Fruit fly (Drosophila melanogaster) whole organism, embryonic: ENCODE results near the gene CG43407.
A peak's percentile ranks its signal among the peaks of the same experiment; 100 is the strongest.

ENCODE experiments used
- Atf6 ChIP-seq: fragments of 200-800 bp; sonication (Bioruptor generic); IDR thresholded peaks from 2 replicates; pipeline ENCODE4 v1.3.6; 2022; ENCODE audit warnings: missing biosample characterization, missing genetic modification characterization
- Awh ChIP-seq: fragments of 200-800 bp; sonication (Bioruptor generic); IDR thresholded peaks from 2 replicates; pipeline ENCODE4, ENCODE4 v1.3.6; 2022; ENCODE audit warnings: missing biosample characterization, missing genetic modification characterization
- Blimp-1 ChIP-seq: fragments of 200-800 bp; sonication (Bioruptor generic); optimal IDR thresholded peaks from 3 replicates; lab custom pipeline; 2018; ENCODE audit warnings: missing biosample characterization, missing genetic modification characterization, mild to moderate bottlenecking, moderate library complexity, missing genetic modification reagents
- CG10543 ChIP-seq: fragments of 200-800 bp; sonication (Bioruptor generic); optimal IDR thresholded peaks from 3 replicates; lab custom pipeline; 2017; ENCODE audit warnings: missing biosample characterization, mild to moderate bottlenecking, missing genetic modification characterization, moderate library complexity
- CG10565 ChIP-seq: fragments of 200-800 bp; sonication (Bioruptor generic); optimal IDR thresholded peaks from 3 replicates; lab custom pipeline; 2016; ENCODE audit warnings: missing biosample characterization, mild to moderate bottlenecking, missing genetic modification characterization
- CG11504 ChIP-seq: fragments of 200-800 bp; sonication (Bioruptor generic); optimal IDR thresholded peaks from 3 replicates; lab custom pipeline; 2019; ENCODE audit warnings: missing biosample characterization, mild to moderate bottlenecking, missing genetic modification characterization, moderate library complexity
- CG15514 ChIP-seq: fragments of 200-800 bp; sonication (Bioruptor generic); optimal IDR thresholded peaks from 3 replicates; lab custom pipeline; 2017; ENCODE audit warnings: missing biosample characterization, missing genetic modification characterization, mild to moderate bottlenecking, moderate library complexity, missing genetic modification reagents
- CG15696 ChIP-seq: fragments of 200-800 bp; sonication (Bioruptor generic); optimal IDR thresholded peaks from 2 replicates; lab custom pipeline; 2019; ENCODE audit warnings: missing biosample characterization, mild to moderate bottlenecking, missing genetic modification characterization, moderate library complexity
- CG17385 ChIP-seq: fragments of 200-800 bp; sonication (Bioruptor generic); optimal IDR thresholded peaks from 3 replicates; lab custom pipeline; 2018; ENCODE audit warnings: missing biosample characterization, mild to moderate bottlenecking, missing genetic modification characterization
- CG2202 ChIP-seq: fragments of 200-800 bp; sonication (Bioruptor generic); optimal IDR thresholded peaks from 2 replicates; lab custom pipeline; 2018; ENCODE audit warnings: missing biosample characterization, mild to moderate bottlenecking, missing genetic modification characterization
- CG3163 ChIP-seq: fragments of 200-800 bp; sonication (Bioruptor generic); optimal IDR thresholded peaks from 3 replicates; lab custom pipeline; 2016; ENCODE audit warnings: missing biosample characterization, missing genetic modification characterization
- CG43689 ChIP-seq: fragments of 200-800 bp; sonication (Bioruptor generic); IDR thresholded peaks from 2 replicates; pipeline ENCODE4 v1.3.6; 2022; ENCODE audit warnings: missing biosample characterization, missing genetic modification characterization
- CG6654 ChIP-seq: fragments of 200-800 bp; sonication (Bioruptor generic); optimal IDR thresholded peaks from 2 replicates; lab custom pipeline; 2017; ENCODE audit warnings: missing biosample characterization, mild to moderate bottlenecking, missing genetic modification characterization
- CG6683 ChIP-seq: fragments of 200-800 bp; sonication (Bioruptor generic); optimal IDR thresholded peaks from 2 replicates; lab custom pipeline; 2017; ENCODE audit warnings: missing biosample characterization, mild to moderate bottlenecking, missing genetic modification characterization, missing genetic modification reagents
- CG8290 ChIP-seq, 3 experiments: fragments of 200-800 bp; sonication (Bioruptor generic); optimal IDR thresholded peaks; 2 replicates each; lab custom pipeline; 2016 to 2019; ENCODE audit warnings: missing biosample characterization in 3 of 3, missing genetic modification characterization in 3 of 3, mild to moderate bottlenecking in 2 of 3, moderate library complexity in 1 of 3
- CG8944 ChIP-seq: fragments of 200-800 bp; sonication (Bioruptor generic); optimal IDR thresholded peaks from 3 replicates; lab custom pipeline; 2016; ENCODE audit warnings: missing biosample characterization, missing genetic modification characterization
- Deaf1 ChIP-seq: fragments of 200-800 bp; optimal IDR thresholded peaks from 3 replicates; lab custom pipeline; 2019; ENCODE audit warnings: missing biosample characterization, mild to moderate bottlenecking, missing genetic modification characterization, moderate library complexity
- Dip3 ChIP-seq: fragments of 200-800 bp; sonication (Bioruptor generic); optimal IDR thresholded peaks from 3 replicates; lab custom pipeline; 2016; ENCODE audit warnings: missing biosample characterization, missing genetic modification characterization
- Drgx ChIP-seq: fragments of 200-800 bp; sonication (Bioruptor generic); IDR thresholded peaks from 2 replicates; pipeline ENCODE4 v1.3.6; 2022; ENCODE audit warnings: missing biosample characterization, missing genetic modification characterization
- Fer1 ChIP-seq: fragments of 200-800 bp; sonication (Bioruptor generic); optimal IDR thresholded peaks from 2 replicates; lab custom pipeline; 2017; ENCODE audit warnings: missing biosample characterization, mild to moderate bottlenecking, missing genetic modification characterization
- HLH3B ChIP-seq: fragments of 200-800 bp; sonication (Bioruptor generic); IDR thresholded peaks from 2 replicates; pipeline ENCODE4 v1.3.6; 2022; ENCODE audit warnings: missing biosample characterization, missing genetic modification characterization
- HLHmδ ChIP-seq: fragments of 200-800 bp; sonication (Bioruptor generic); optimal IDR thresholded peaks from 2 replicates; lab custom pipeline; 2018; ENCODE audit warnings: missing biosample characterization, mild to moderate bottlenecking, missing genetic modification characterization, moderate library complexity
- HmgZ ChIP-seq: fragments of 200-800 bp; sonication (Bioruptor generic); optimal IDR thresholded peaks from 2 replicates; lab custom pipeline; 2018; ENCODE audit warnings: missing biosample characterization, mild to moderate bottlenecking, missing genetic modification characterization
- Jarid2 ChIP-seq: fragments of 200-800 bp; sonication (Bioruptor generic); optimal IDR thresholded peaks from 3 replicates; lab custom pipeline; 2017; ENCODE audit warnings: mild to moderate bottlenecking, missing biosample characterization, missing genetic modification reagents, missing genetic modification characterization
- Myb ChIP-seq: fragments of 200-800 bp; sonication (Bioruptor generic); optimal IDR thresholded peaks from 2 replicates; lab custom pipeline; 2016; ENCODE audit warnings: missing biosample characterization, missing genetic modification characterization
- Nf-YC ChIP-seq: fragments of 200-800 bp; optimal IDR thresholded peaks from 3 replicates; lab custom pipeline; 2019; ENCODE audit warnings: missing biosample characterization, mild to moderate bottlenecking, missing genetic modification characterization, moderate library complexity
- Scr ChIP-seq: fragments of 200-800 bp; sonication (Bioruptor generic); IDR thresholded peaks from 2 replicates; pipeline ENCODE4 v1.3.6; 2022; ENCODE audit warnings: missing biosample characterization, missing genetic modification characterization; ENCODE audit not compliant: partially characterized antibody
- Sry-β ChIP-seq: fragments of 200-800 bp; sonication (Bioruptor generic); optimal IDR thresholded peaks from 2 replicates; lab custom pipeline; 2018; ENCODE audit warnings: missing biosample characterization, mild to moderate bottlenecking, missing genetic modification characterization, moderate library complexity
- abd-A ChIP-seq: fragments of 200-800 bp; sonication (Bioruptor generic); optimal IDR thresholded peaks from 3 replicates; lab custom pipeline; 2019; ENCODE audit warnings: missing biosample characterization, mild to moderate bottlenecking, missing genetic modification characterization, moderate library complexity
- ase ChIP-seq: fragments of 200-800 bp; sonication (Bioruptor generic); IDR thresholded peaks from 3 replicates; pipeline ENCODE4 v1.3.6; 2022; ENCODE audit warnings: missing biosample characterization, missing genetic modification characterization
- bsh ChIP-seq, 2 experiments: fragments of 200-800 bp; sonication (Bioruptor generic); optimal IDR thresholded peaks; 2 replicates each; lab custom pipeline; 2017 to 2018; ENCODE audit warnings: mild to moderate bottlenecking in 2 of 2, missing biosample characterization in 2 of 2, missing genetic modification characterization in 2 of 2, moderate library complexity in 1 of 2
- caup ChIP-seq: fragments of 200-800 bp; sonication (Bioruptor generic); optimal IDR thresholded peaks from 3 replicates; lab custom pipeline; 2017; ENCODE audit warnings: missing biosample characterization, mild to moderate bottlenecking, missing genetic modification characterization, moderate library complexity; ENCODE audit not compliant: severe bottlenecking
- chm ChIP-seq: fragments of 200-800 bp; sonication (Bioruptor generic); IDR thresholded peaks from 2 replicates; pipeline ENCODE4 v1.3.6; 2022; ENCODE audit warnings: missing biosample characterization, missing genetic modification characterization
- cwo ChIP-seq: fragments of 200-800 bp; sonication (Bioruptor generic); optimal IDR thresholded peaks from 3 replicates; lab custom pipeline; 2017; ENCODE audit warnings: missing biosample characterization, missing genetic modification characterization, mild to moderate bottlenecking, moderate library complexity, missing genetic modification reagents
- dysf ChIP-seq: fragments of 200-800 bp; sonication (Bioruptor generic); IDR thresholded peaks from 3 replicates; pipeline ENCODE4 v1.3.6; 2022; ENCODE audit warnings: missing biosample characterization, missing genetic modification characterization
- fu2 ChIP-seq: fragments of 200-800 bp; sonication (Bioruptor generic); optimal IDR thresholded peaks from 2 replicates; lab custom pipeline; 2016; ENCODE audit warnings: missing biosample characterization, missing genetic modification characterization
- hb ChIP-seq: fragments of 200-800 bp; sonication (Bioruptor generic); IDR thresholded peaks from 3 replicates; pipeline ENCODE4 v1.3.6; 2022; ENCODE audit warnings: missing biosample characterization, missing genetic modification characterization; ENCODE audit not compliant: partially characterized antibody
- nerfin-2 ChIP-seq: fragments of 200-800 bp; sonication (Bioruptor generic); IDR thresholded peaks from 2 replicates; pipeline ENCODE4 v1.3.6; 2022; ENCODE audit warnings: missing biosample characterization, missing genetic modification characterization; ENCODE audit not compliant: partially characterized antibody
- odd ChIP-seq: fragments of 200-800 bp; sonication (Bioruptor generic); optimal IDR thresholded peaks from 2 replicates; lab custom pipeline; 2017; ENCODE audit warnings: missing biosample characterization, mild to moderate bottlenecking, missing genetic modification characterization
- otp ChIP-seq: fragments of 200-800 bp; sonication (Bioruptor generic); IDR thresholded peaks from 3 replicates; pipeline ENCODE4, ENCODE4 v1.3.6; 2022; ENCODE audit warnings: missing biosample characterization, missing genetic modification characterization
- pan ChIP-seq, 4 experiments: fragments of >200 bp in 3 of 4; fragments of 200-800 bp in 1 of 4; sonication (Bioruptor generic) in 1 of 4; optimal IDR thresholded peaks in 3 of 4; IDR thresholded peaks in 1 of 4; 2 replicates each; pipeline versions ENCODE4 v1.3.6 to Lab custom; 2017 to 2022; ENCODE audit warnings: missing biosample characterization in 2 of 4, missing genetic modification characterization in 2 of 4, mixed read lengths in 1 of 4
- psq ChIP-seq: fragments of 200-800 bp; sonication (Bioruptor generic); optimal IDR thresholded peaks from 2 replicates; lab custom pipeline; 2017; ENCODE audit warnings: missing biosample characterization, missing genetic modification characterization
- rib ChIP-seq: fragments of 200-800 bp; sonication (Bioruptor generic); IDR thresholded peaks from 2 replicates; pipeline ENCODE4 v1.3.6; 2022; ENCODE audit warnings: missing biosample characterization, missing genetic modification characterization
- slbo ChIP-seq: fragments of 200-800 bp; sonication (Bioruptor generic); IDR thresholded peaks from 2 replicates; pipeline ENCODE4 v1.3.6; 2022; ENCODE audit warnings: missing biosample characterization, missing genetic modification characterization
- sob ChIP-seq: fragments of 200-800 bp; sonication (Bioruptor generic); IDR thresholded peaks from 2 replicates; pipeline ENCODE4 v1.3.6; 2022; ENCODE audit warnings: missing biosample characterization, missing genetic modification characterization
- trem ChIP-seq: fragments of 200-800 bp; optimal IDR thresholded peaks from 3 replicates; lab custom pipeline; 2019; ENCODE audit warnings: missing biosample characterization, mild to moderate bottlenecking, missing genetic modification characterization, moderate library complexity
- zen2 ChIP-seq: fragments of 200-800 bp; sonication (Bioruptor generic); IDR thresholded peaks from 3 replicates; pipeline ENCODE4 v1.3.6; 2022; ENCODE audit warnings: missing biosample characterization, missing genetic modification characterization; ENCODE audit not compliant: partially characterized antibody
- zf30C ChIP-seq: fragments of 200-800 bp; sonication (Bioruptor generic); optimal IDR thresholded peaks from 3 replicates; lab custom pipeline; 2018; ENCODE audit warnings: missing biosample characterization, mild to moderate bottlenecking, missing genetic modification characterization

Gene CG43407

dm6 chr3L:19085688-19086363, 32.6 kb upstream of the CG43407 start (continued):
- TF ChIP-seq zf30C (GFP tag; lab: Kevin White, UChicago) (no peak), CG43689 (no peak), Scr (GFP tag; lab: Robert Waterston, UW) (no peak), CG15696 (no peak), Nf-YC (no peak), hb (GFP tag; lab: Robert Waterston, UW) (0 out of 3 replicates have a peak, but pooled peaks have one; percentile 52), caup (GFP tag; lab: Kevin White, UChicago) (peak; percentile 13), Drgx (GFP tag; lab: Robert Waterston, UW) (no peak), CG2202 (tag; lab: Kevin White, UChicago) (no peak), CG11504 (tag; lab: Kevin White, UChicago) (no peak), nerfin-2 (GFP tag; lab: Robert Waterston, UW) (no peak), dysf (no peak), abd-A (tag; lab: Kevin White, UChicago) (peak; percentile 80), pan (optimal IDR thresholded peaks at IDR 0.05; lab: Kevin White, UChicago) (no peak), pan (GFP tag; optimal IDR thresholded peaks at IDR 0.05 in 1 of 2, IDR thresholded peaks at IDR 0.05 in 1 of 2) (peak in 1 of 2 experiments; percentile 4), CG3163 (GFP tag; lab: Kevin White, UChicago) (no peak), ase (GFP tag; lab: Robert Waterston, UW) (no peak), HmgZ (tag; lab: Kevin White, UChicago) (no peak), CG6654 (GFP tag; lab: Kevin White, UChicago) (no peak), psq (peak; percentile 51), Sry-β (no peak), Myb (no peak), slbo (GFP tag; lab: Robert Waterston, UW) (no peak), sob (GFP tag; lab: Robert Waterston, UW) (no peak), Atf6 (GFP tag; lab: Robert Waterston, UW) (no peak), odd (no peak), chm (peak; percentile 13; the same call in 1 of the 2 replicates), zen2 (GFP tag; lab: Robert Waterston, UW) (no peak), Jarid2 (GFP tag; lab: Kevin White, UChicago) (peak; percentile 93), Deaf1 (tag; lab: Kevin White, UChicago) (peak; percentile 47), fu2 (GFP tag; lab: Kevin White, UChicago) (no peak), CG8944 (GFP tag; lab: Kevin White, UChicago) (no peak), trem (tag; lab: Kevin White, UChicago) (no peak), HLHmδ (GFP tag; lab: Kevin White, UChicago) (no peak), cwo (GFP tag; lab: Kevin White, UChicago) (peak; percentile 31), CG17385 (peak; percentile 92), Blimp-1 (GFP tag; lab: Kevin White, UChicago) (no peak), Fer1 (peak; percentile 23), Awh (no peak; the same call in 1 of the 2 replicates), CG15514 (GFP tag; lab: Kevin White, UChicago) (peak; percentile 35), otp (no peak), bsh (GFP tag; optimal IDR thresholded peaks at IDR 0.05; lab: Kevin White, UChicago) (no peak), CG10543 (GFP tag; lab: Kevin White, UChicago) (peak; percentile 12), Dip3 (GFP tag; lab: Kevin White, UChicago) (no peak), rib (peak; percentile 13; the same call in 1 of the 2 replicates), HLH3B (no peak), CG8290 (GFP tag; optimal IDR thresholded peaks at IDR 0.05; lab: Kevin White, UChicago) (no peak), CG8290 (tag; optimal IDR thresholded peaks at IDR 0.05; lab: Kevin White, UChicago) (no peak), CG6683 (GFP tag; lab: Kevin White, UChicago) (no peak), CG10565 (no peak)
